Worm (Caenorhabditis elegans): ENCODE measurements around the gene mrpl-53.

DNA sequence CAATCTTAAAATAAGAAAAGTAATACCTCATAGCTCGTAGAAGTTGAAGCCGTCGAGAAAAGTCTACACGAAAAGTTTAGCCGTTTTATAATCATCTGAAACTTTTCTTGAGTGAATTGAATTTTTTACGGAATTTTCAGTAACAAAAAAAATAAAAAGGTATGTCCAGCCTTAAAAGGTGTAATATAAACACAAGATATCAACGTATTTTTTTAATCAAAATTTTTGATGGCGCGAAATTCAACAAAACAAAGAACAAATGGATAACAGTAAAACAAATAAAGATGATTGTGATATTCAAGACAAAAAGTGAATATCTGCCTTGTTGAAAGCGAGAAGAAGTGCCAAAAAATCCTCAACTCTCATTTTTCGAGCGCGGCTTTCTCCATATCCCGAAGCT lies 7.8 kb upstream of the mrpl-53 start, which contains the start of gene eral-1:
- TF ChIP-seq snpc-4 (tag; optimal IDR thresholded peaks at IDR 0.05) (no peak), mab-5 (tag; optimal IDR thresholded peaks at IDR 0.05) (no peak), nhr-6 (tag; optimal IDR thresholded peaks at IDR 0.05) (no peak), nhr-10 (tag; optimal IDR thresholded peaks at IDR 0.05) (no peak), nhr-77 (tag; optimal IDR thresholded peaks at IDR 0.05) (no peak), nhr-237 (tag; optimal IDR thresholded peaks at IDR 0.05) (no peak), unc-62 (GFP tag; optimal IDR thresholded peaks at IDR 0.05) (no peak), fos-1 (tag; optimal IDR thresholded peaks at IDR 0.05) (no peak), mdl-1 (tag; optimal IDR thresholded peaks at IDR 0.05) (no peak), alr-1 (tag; optimal IDR thresholded peaks at IDR 0.05) (no peak), aly-2 (tag; optimal IDR thresholded peaks at IDR 0.05) (no peak), elt-1 (tag; optimal IDR thresholded peaks at IDR 0.05) (no peak), ztf-4 (tag; optimal IDR thresholded peaks at IDR 0.05) (no peak)
